Fruit fly (Drosophila melanogaster): Measurements from ENCODE around the gene CG9674.

CG9674 gene

DNA sequence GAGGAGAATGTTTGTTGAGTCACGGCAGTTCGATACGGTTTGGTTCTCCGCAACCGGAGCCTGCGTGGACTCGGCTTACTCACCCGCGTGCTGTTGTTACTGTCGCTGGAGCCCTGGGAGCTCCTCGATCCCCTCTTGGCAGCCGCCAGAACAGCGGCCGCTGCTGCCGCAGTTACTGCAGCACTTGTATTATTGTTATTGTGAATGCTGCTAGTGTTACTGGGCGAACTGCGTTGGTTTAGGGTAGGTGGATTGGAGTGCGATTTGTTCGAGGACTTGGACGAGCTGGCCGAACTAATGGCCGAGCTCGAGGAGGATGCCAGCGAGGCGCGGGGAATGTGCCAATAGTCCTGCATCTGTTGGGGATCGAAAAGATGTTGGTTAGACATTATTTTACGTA, 3.0 kb upstream of the CG9674 start:
- TF ChIP-seq Ets98B (GFP tag; IDR thresholded peaks at IDR 0.05), result no peak
- TF ChIP-seq CG34367 (tag; optimal IDR thresholded peaks at IDR 0.05), result no peak
- no peak for TF ChIP-seq CG8159 (tag; optimal IDR thresholded peaks at IDR 0.05)
- no peak for TF ChIP-seq D1 (tag; optimal IDR thresholded peaks at IDR 0.05)
- TF ChIP-seq CG17806 (tag; optimal IDR thresholded peaks at IDR 0.05), result no peak
- no peak for TF ChIP-seq CG14655 (GFP tag; optimal IDR thresholded peaks at IDR 0.05)
- TF ChIP-seq Pif1B (GFP tag; optimal IDR thresholded peaks at IDR 0.05), result no peak
- TF ChIP-seq gl (tag; optimal IDR thresholded peaks at IDR 0.05), result no peak
- no peak for TF ChIP-seq CG4496 (GFP tag; IDR thresholded peaks at IDR 0.05)
- TF ChIP-seq rn (GFP tag; IDR thresholded peaks at IDR 0.05), result no peak
- no peak for TF ChIP-seq CG15710 (tag; optimal IDR thresholded peaks at IDR 0.05)
- TF ChIP-seq fd96Ca (GFP tag; IDR thresholded peaks at IDR 0.05), result no peak
- TF ChIP-seq CG13204 (GFP tag; optimal IDR thresholded peaks at IDR 0.05), result no peak
- no peak for TF ChIP-seq EcR (GFP tag; optimal IDR thresholded peaks at IDR 0.05)
- no peak for TF ChIP-seq CG10348 (GFP tag; IDR thresholded peaks at IDR 0.05)
- TF ChIP-seq Snoo (tag; optimal IDR thresholded peaks at IDR 0.05), result no peak
- TF ChIP-seq CG32121 (GFP tag; IDR thresholded peaks at IDR 0.05), result no peak
- no peak for TF ChIP-seq CG12605 (GFP tag; IDR thresholded peaks at IDR 0.05)
- no peak for TF ChIP-seq Pif1A (GFP tag; optimal IDR thresholded peaks at IDR 0.05)

DNA sequence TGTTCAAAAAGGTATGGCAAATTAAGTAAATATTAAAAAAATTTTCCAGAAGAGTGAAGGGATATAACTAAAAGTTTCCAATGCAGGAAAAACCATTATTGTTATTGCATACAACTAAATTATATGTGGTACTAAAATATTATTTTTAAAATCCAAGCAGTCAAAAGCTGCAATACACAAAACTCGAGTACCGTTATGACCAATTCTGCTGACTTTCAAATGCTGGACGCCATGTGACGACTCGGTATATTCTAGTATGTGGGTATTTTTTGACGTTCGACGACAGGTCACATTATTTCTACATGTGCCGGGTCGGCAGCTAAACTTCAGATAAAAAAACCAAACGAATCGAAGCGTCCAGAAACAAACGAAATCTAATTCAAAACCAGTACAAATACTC, 608 bp upstream of the CG9674 start:
- TF ChIP-seq D1 (tag; optimal IDR thresholded peaks at IDR 0.05), result peak; percentile 24
- TF ChIP-seq CG10348 (GFP tag; IDR thresholded peaks at IDR 0.05), result no peak

DNA sequence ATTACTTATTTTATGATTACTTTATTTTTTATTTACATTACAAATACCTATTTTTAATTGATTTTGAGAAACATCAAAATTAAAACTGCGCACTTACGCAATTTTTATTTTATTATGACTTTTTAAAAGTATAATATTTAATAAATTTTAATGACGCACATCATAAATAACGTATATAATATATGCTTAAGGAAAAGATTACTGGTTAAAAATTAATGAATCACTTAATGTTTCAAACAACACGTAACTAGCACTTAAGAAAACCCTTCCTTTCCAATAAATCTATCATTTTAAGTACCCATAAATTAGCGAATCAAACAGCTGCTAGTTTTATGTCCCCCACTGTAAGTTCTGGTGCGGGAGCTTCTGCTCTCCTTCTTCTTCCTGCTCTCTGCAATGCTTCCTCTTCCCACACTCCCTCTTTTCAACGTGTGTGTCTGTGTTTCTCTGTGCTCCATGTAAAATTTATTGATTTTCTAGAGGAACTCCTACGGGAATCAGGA, 657 bp downstream of the CG9674 start:
- TF ChIP-seq fd96Ca (GFP tag; IDR thresholded peaks at IDR 0.05) (no peak), CG8159 (tag; optimal IDR thresholded peaks at IDR 0.05) (peak; percentile 77), CG15710 (tag; optimal IDR thresholded peaks at IDR 0.05) (peak; percentile 93), Pif1A (GFP tag; optimal IDR thresholded peaks at IDR 0.05) (peak; percentile 56), CG4496 (GFP tag; IDR thresholded peaks at IDR 0.05) (peak; percentile 74; the same call in 2 of the 3 replicates), EcR (GFP tag; optimal IDR thresholded peaks at IDR 0.05) (no peak), CG9948 (tag; optimal IDR thresholded peaks at IDR 0.05) (peak; percentile 94), CG14655 (GFP tag; optimal IDR thresholded peaks at IDR 0.05) (peak; percentile 95), CG8301 (tag; optimal IDR thresholded peaks at IDR 0.05) (peak; percentile 92), CG34367 (tag; optimal IDR thresholded peaks at IDR 0.05) (peak; percentile 84), CG32121 (GFP tag; IDR thresholded peaks at IDR 0.05) (0 out of 2 replicates have a peak, but pooled peaks have one; percentile 12), CG17806 (tag; optimal IDR thresholded peaks at IDR 0.05) (peak; percentile 83), Pif1B (GFP tag; optimal IDR thresholded peaks at IDR 0.05) (no peak), D1 (tag; optimal IDR thresholded peaks at IDR 0.05) (peak; percentile 91), gl (tag; optimal IDR thresholded peaks at IDR 0.05) (no peak), Snoo (tag; optimal IDR thresholded peaks at IDR 0.05) (peak; percentile 77), rn (GFP tag; IDR thresholded peaks at IDR 0.05) (no peak; the same call in 1 of the 2 replicates), CG10348 (GFP tag; IDR thresholded peaks at IDR 0.05) (no peak), CG12605 (GFP tag; IDR thresholded peaks at IDR 0.05) (peak; percentile 43; the same call in 1 of the 2 replicates), Ets98B (GFP tag; IDR thresholded peaks at IDR 0.05) (peak; percentile 34; the same call in 1 of the 2 replicates), CG13204 (GFP tag; optimal IDR thresholded peaks at IDR 0.05) (peak; percentile 37)

DNA sequence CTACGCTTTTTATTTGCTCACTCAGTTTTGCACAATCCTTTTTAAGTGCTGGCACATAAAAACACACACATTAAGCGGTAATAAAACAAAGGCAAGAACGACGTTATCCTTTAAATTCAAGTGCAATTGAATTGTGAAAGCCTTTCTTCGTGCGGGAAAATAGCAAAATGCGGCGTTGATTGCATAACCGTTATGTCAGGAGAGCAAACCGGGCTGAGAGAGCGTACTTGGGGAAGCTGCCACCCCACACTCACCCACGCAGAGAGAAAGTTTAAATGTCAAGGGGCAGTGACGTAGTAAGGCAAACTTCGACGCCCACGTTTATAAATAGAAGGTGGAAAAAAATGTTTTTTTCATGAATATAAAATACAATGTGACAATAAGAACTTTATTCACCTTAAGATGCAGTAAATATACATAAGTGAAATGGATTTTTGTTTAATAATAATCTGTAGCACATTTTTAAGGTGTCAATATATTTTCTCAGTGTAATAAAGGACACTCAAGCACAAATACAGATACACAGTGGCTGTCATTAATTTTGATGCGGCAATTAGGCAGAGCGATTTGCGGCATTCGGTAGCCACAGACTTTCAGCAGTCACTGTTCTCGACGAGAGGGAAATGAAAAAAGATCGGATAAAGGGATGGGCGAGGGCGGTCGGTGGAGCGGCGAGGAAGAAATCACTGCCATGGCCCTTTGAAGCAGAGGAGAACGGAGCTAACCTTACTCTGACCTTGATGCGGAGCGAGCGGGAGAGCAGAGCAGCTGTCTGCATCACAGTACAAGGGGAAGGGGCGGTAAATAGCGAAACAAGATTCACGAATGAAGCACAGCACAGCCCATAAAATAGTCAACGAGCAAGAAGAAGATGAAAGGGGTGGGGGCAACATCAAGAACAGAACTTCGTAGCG, 1.5 kb downstream of the CG9674 start:
- peak; percentile 76 for TF ChIP-seq CG9948 (tag; optimal IDR thresholded peaks at IDR 0.05)
- peak; percentile 31 for TF ChIP-seq CG8159 (tag; optimal IDR thresholded peaks at IDR 0.05)
- TF ChIP-seq Snoo (tag; optimal IDR thresholded peaks at IDR 0.05), result no peak
- TF ChIP-seq Pif1A (GFP tag; optimal IDR thresholded peaks at IDR 0.05), result peak; percentile 64
- peak; percentile 96 for TF ChIP-seq EcR (GFP tag; optimal IDR thresholded peaks at IDR 0.05)
- no peak for TF ChIP-seq CG10348 (GFP tag; IDR thresholded peaks at IDR 0.05)
- peak; percentile 66 for TF ChIP-seq CG34367 (tag; optimal IDR thresholded peaks at IDR 0.05)
- TF ChIP-seq CG8301 (tag; optimal IDR thresholded peaks at IDR 0.05), result peak; percentile 42
- peak; percentile 39; the same call in 1 of the 2 replicates for TF ChIP-seq CG12605 (GFP tag; IDR thresholded peaks at IDR 0.05)
- peak; percentile 37 for TF ChIP-seq CG14655 (GFP tag; optimal IDR thresholded peaks at IDR 0.05)
- peak; percentile 42; the same call in 1 of the 3 replicates for TF ChIP-seq fd96Ca (GFP tag; IDR thresholded peaks at IDR 0.05)
- peak; percentile 73 for TF ChIP-seq CG17806 (tag; optimal IDR thresholded peaks at IDR 0.05)
- TF ChIP-seq gl (tag; optimal IDR thresholded peaks at IDR 0.05), result peak; percentile 18
- TF ChIP-seq CG13204 (GFP tag; optimal IDR thresholded peaks at IDR 0.05), result peak; percentile 88
- 0 out of 3 replicates have a peak, but pooled peaks have one; percentile 14 for TF ChIP-seq CG4496 (GFP tag; IDR thresholded peaks at IDR 0.05)
- TF ChIP-seq CG32121 (GFP tag; IDR thresholded peaks at IDR 0.05), result no peak
- peak; percentile 21 for TF ChIP-seq Pif1B (GFP tag; optimal IDR thresholded peaks at IDR 0.05)
- no peak for TF ChIP-seq Ets98B (GFP tag; IDR thresholded peaks at IDR 0.05)
- no peak for TF ChIP-seq D1 (tag; optimal IDR thresholded peaks at IDR 0.05)
- TF ChIP-seq CG15710 (tag; optimal IDR thresholded peaks at IDR 0.05), result peak; percentile 59
- TF ChIP-seq rn (GFP tag; IDR thresholded peaks at IDR 0.05), result no peak

DNA sequence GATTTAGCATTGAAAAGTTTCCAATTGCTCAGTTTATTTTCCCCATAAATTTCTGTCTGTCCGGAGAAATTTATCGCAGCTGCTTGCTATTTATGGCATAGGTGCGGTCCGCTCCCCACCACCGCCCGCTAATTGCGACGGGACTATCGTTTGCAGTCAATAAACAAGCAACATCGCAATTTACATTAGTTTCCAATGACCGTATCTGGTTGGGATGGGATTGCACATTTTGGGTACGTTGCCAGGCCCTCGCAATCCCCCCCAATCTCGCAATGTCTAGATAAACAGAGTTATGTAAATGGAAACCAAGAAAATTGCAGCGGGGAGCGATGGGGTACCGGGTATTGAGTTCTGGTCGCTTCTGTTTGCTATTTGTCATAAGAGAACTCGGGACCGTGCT, 2.9 kb downstream of the CG9674 start, which contains the start of gene nudC:
Gene nudC (plus strand): TSS at position 368 of the 400 bp plus-strand sequence.
- TF ChIP-seq Ets98B (GFP tag; IDR thresholded peaks at IDR 0.05), result no peak
- TF ChIP-seq CG34367 (tag; optimal IDR thresholded peaks at IDR 0.05), result no peak
- no peak for TF ChIP-seq Pif1B (GFP tag; optimal IDR thresholded peaks at IDR 0.05)
- TF ChIP-seq CG9948 (tag; optimal IDR thresholded peaks at IDR 0.05), result no peak
- TF ChIP-seq D1 (tag; optimal IDR thresholded peaks at IDR 0.05), result no peak
- TF ChIP-seq CG14655 (GFP tag; optimal IDR thresholded peaks at IDR 0.05), result no peak
- TF ChIP-seq rn (GFP tag; IDR thresholded peaks at IDR 0.05), result no peak
- TF ChIP-seq CG17806 (tag; optimal IDR thresholded peaks at IDR 0.05), result no peak
- no peak for TF ChIP-seq EcR (GFP tag; optimal IDR thresholded peaks at IDR 0.05)
- TF ChIP-seq CG15710 (tag; optimal IDR thresholded peaks at IDR 0.05), result no peak
- no peak for TF ChIP-seq CG4496 (GFP tag; IDR thresholded peaks at IDR 0.05)
- no peak for TF ChIP-seq CG8301 (tag; optimal IDR thresholded peaks at IDR 0.05)
- TF ChIP-seq fd96Ca (GFP tag; IDR thresholded peaks at IDR 0.05), result no peak
- TF ChIP-seq Snoo (tag; optimal IDR thresholded peaks at IDR 0.05), result no peak
- TF ChIP-seq CG13204 (GFP tag; optimal IDR thresholded peaks at IDR 0.05), result no peak
